Fruit fly (Drosophila melanogaster): Measurements from ENCODE around the gene CG14324.

The CG14324 gene

dm6 chr3R:17583658-17584460 lies 34.7 kb downstream of the CG14324 start (continued):
- TF ChIP-seq CG1024 (GFP tag; IDR thresholded peaks at IDR 0.05) (peak; percentile 49; the same call in 1 of the 2 replicates), CG5245 (GFP tag; optimal IDR thresholded peaks at IDR 0.05) (peak; percentile 25), stc (GFP tag; IDR thresholded peaks at IDR 0.05) (no peak), YL-1 (GFP tag; optimal IDR thresholded peaks at IDR 0.05) (no peak), bcd (GFP tag; optimal IDR thresholded peaks at IDR 0.05) (peak; percentile 18), Chrac-16 (GFP tag; optimal IDR thresholded peaks at IDR 0.05) (peak; percentile 35), CG17361 (GFP tag; IDR thresholded peaks at IDR 0.05) (peak; percentile 69), CG16815 (GFP tag; optimal IDR thresholded peaks at IDR 0.05) (peak; percentile 28), Trl (optimal IDR thresholded peaks at IDR 0.05) (no peak), Trl (GFP tag; optimal IDR thresholded peaks at IDR 0.05) (peak; percentile 4), croc (GFP tag; conservative IDR thresholded peaks at IDR 0.05) (peak; percentile 55), zf30C (GFP tag; optimal IDR thresholded peaks at IDR 0.05) (peak; percentile 53), CG4404 (GFP tag; IDR thresholded peaks at IDR 0.05) (peak; percentile 46; the same call in 1 of the 2 replicates), Fer3 (tag; optimal IDR thresholded peaks at IDR 0.05) (peak; percentile 15), CG2875 (GFP tag; optimal IDR thresholded peaks at IDR 0.05) (peak; percentile 20), gt (GFP tag; IDR thresholded peaks at IDR 0.05) (no peak), CG1602 (GFP tag; optimal IDR thresholded peaks at IDR 0.05) (peak; percentile 13), CG10431 (GFP tag; optimal IDR thresholded peaks at IDR 0.05) (peak; percentile 49), ken (GFP tag; IDR thresholded peaks at IDR 0.05) (peak; percentile 15; the same call in 1 of the 3 replicates), CG17802 (tag; optimal IDR thresholded peaks at IDR 0.05) (no peak), CG12659 (GFP tag; optimal IDR thresholded peaks at IDR 0.05) (peak; percentile 0), ara (GFP tag; IDR thresholded peaks at IDR 0.05) (peak; percentile 69), CG3838 (GFP tag; optimal IDR thresholded peaks at IDR 0.05) (no peak), ind (GFP tag; optimal IDR thresholded peaks at IDR 0.05) (peak; percentile 7), CG10209 (GFP tag; optimal IDR thresholded peaks at IDR 0.05) (peak; percentile 37), CG11695 (GFP tag; IDR thresholded peaks at IDR 0.05) (peak; percentile 40; the same call in 1 of the 3 replicates), CG9817 (tag; optimal IDR thresholded peaks at IDR 0.05) (peak; percentile 0), NC2α (GFP tag; optimal IDR thresholded peaks at IDR 0.05) (peak; percentile 4), Nf-YB (GFP tag; optimal IDR thresholded peaks at IDR 0.05) (peak; percentile 7), ranshi (GFP tag; IDR thresholded peaks at IDR 0.05) (peak; percentile 34; the same call in 1 of the 2 replicates), PHDP (tag; optimal IDR thresholded peaks at IDR 0.05) (peak; percentile 39), dmrt11E (tag; optimal IDR thresholded peaks at IDR 0.05) (peak; percentile 84), CG7839 (tag; optimal IDR thresholded peaks at IDR 0.05) (peak; percentile 57), CG18476 (GFP tag; optimal IDR thresholded peaks at IDR 0.05) (peak; percentile 11), CG16813 (GFP tag; IDR thresholded peaks at IDR 0.05; ENCODE audit: partially characterized antibody) (no peak), Hmr (GFP tag; optimal IDR thresholded peaks at IDR 0.05) (no peak), Ada2b (GFP tag; IDR thresholded peaks at IDR 0.05) (peak; percentile 31; the same call in 1 of the 2 replicates), CG12769 (tag; optimal IDR thresholded peaks at IDR 0.05) (peak; percentile 4), nerfin-1 (tag; optimal IDR thresholded peaks at IDR 0.05) (peak; percentile 50), sisA (GFP tag; IDR thresholded peaks at IDR 0.05) (peak; percentile 34; the same call in 1 of the 2 replicates), chn (GFP tag; optimal IDR thresholded peaks at IDR 0.05) (peak; percentile 0), crp (GFP tag; optimal IDR thresholded peaks at IDR 0.05) (no peak), gsb-n (tag; optimal IDR thresholded peaks at IDR 0.05) (peak; percentile 61), prd (optimal IDR thresholded peaks at IDR 0.05) (no peak), prd (GFP tag; IDR thresholded peaks at IDR 0.05) (peak; percentile 66; the same call in 2 of the 3 replicates), Stat92E (GFP tag; optimal IDR thresholded peaks at IDR 0.05) (no peak), CG2202 (tag; optimal IDR thresholded peaks at IDR 0.05) (peak; percentile 63), CG15696 (tag; optimal IDR thresholded peaks at IDR 0.05) (peak; percentile 60)

All from whole organism, embryonic.